Worm (Caenorhabditis elegans): ENCODE results near the gene lgc-37.
A peak's percentile ranks its signal among the peaks of the same experiment; 100 is the strongest.

DNA sequence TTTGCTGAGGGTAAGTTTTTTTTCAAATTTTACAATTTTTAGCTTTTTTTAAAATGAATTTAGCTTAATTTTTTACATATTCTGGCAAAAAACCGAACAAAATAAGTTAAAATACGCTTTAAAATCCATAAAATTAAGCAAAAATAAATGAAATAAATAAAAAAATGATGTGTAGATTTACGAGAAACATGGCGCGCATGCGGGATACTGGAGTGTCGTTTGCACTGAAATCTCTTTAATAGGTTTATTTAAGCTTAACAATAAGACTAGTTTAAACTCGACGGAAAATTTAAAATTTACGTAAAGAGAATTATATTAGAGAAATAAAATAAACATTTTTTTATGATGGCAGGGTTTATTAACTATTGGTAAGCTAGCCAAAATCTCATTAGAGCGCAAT, 36.4 kb downstream of the lgc-37 start:
- TF ChIP-seq pha-4 (tag; optimal IDR thresholded peaks at IDR 0.05), result peak; percentile 31
- TF ChIP-seq ceh-82 (tag; optimal IDR thresholded peaks at IDR 0.05), result no peak

All from whole organism, L3 larva.